Fruit fly (Drosophila melanogaster) whole organism, adult: Measurements from ENCODE around the gene CG14322.
A peak's percentile ranks its signal among the peaks of the same experiment; 100 is the strongest.

ENCODE experiments used
- CG14711 ChIP-seq: fragments of 200-800 bp; sonication (Bioruptor generic); optimal IDR thresholded peaks from 2 replicates; lab custom pipeline; 2018; ENCODE audit warnings: missing biosample characterization, mild to moderate bottlenecking, missing genetic modification characterization, moderate library complexity
- CG33017 ChIP-seq: fragments of 200-800 bp; sonication (Bioruptor generic); optimal IDR thresholded peaks from 2 replicates; lab custom pipeline; 2018; ENCODE audit warnings: missing biosample characterization, mild to moderate bottlenecking, missing genetic modification characterization, moderate library complexity
- CG7101 ChIP-seq: fragments of 200-800 bp; sonication (Bioruptor generic); optimal IDR thresholded peaks from 2 replicates; lab custom pipeline; 2018; ENCODE audit warnings: missing biosample characterization, mild to moderate bottlenecking, missing genetic modification characterization, moderate library complexity
- Hr96 ChIP-seq: fragments of 200-800 bp; sonication (Bioruptor generic); optimal IDR thresholded peaks from 2 replicates; lab custom pipeline; 2016; ENCODE audit warnings: missing biosample characterization, missing genetic modification characterization
- bab1 ChIP-seq: fragments of 200-800 bp; sonication (Bioruptor generic); optimal IDR thresholded peaks from 3 replicates; lab custom pipeline; 2019; ENCODE audit warnings: missing biosample characterization, mild to moderate bottlenecking, missing genetic modification characterization, moderate library complexity
- cnc ChIP-seq, 2 experiments: fragments of >200 bp; optimal IDR thresholded peaks; 2 replicates each; lab custom pipeline; 2017
- ovo ChIP-seq: fragments of 200-800 bp; sonication (Bioruptor generic); optimal IDR thresholded peaks from 2 replicates; lab custom pipeline; 2016; ENCODE audit warnings: missing biosample characterization, missing genetic modification characterization
- tj ChIP-seq: fragments of 200-800 bp; sonication (Bioruptor generic); optimal IDR thresholded peaks from 3 replicates; lab custom pipeline; 2017; ENCODE audit warnings: missing biosample characterization, mild to moderate bottlenecking, missing genetic modification characterization, moderate library complexity

DNA sequence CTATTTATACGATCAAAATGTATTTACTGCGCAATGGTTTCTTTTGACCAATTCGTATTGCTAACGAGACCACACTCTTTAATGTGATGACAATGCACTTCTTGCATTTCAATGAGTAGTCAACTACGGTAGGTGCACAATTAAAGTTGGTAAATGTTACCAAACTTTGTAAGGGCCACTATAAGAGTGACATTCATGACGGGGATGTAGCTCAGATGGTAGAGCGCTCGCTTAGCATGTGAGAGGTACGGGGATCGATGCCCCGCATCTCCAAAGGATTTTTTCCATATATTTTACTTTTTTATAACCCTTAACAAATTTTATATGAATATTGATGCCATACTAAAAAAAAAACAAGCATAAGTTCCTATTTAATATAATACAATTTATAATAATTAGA lies 20.5 kb downstream of the CG14322 start:
- TF ChIP-seq bab1 (peak; percentile 14), cnc (optimal IDR thresholded peaks at IDR 0.05; lab: Kevin White, UChicago) (no peak), CG33017 (no peak), tj (peak; percentile 87), Hr96 (GFP tag; lab: Kevin White, UChicago) (no peak), CG14711 (no peak), CG7101 (tag; lab: Kevin White, UChicago) (no peak), ovo (no peak)
